Worm (Caenorhabditis elegans): Measurements from ENCODE around the gene F53C3.7.

DNA sequence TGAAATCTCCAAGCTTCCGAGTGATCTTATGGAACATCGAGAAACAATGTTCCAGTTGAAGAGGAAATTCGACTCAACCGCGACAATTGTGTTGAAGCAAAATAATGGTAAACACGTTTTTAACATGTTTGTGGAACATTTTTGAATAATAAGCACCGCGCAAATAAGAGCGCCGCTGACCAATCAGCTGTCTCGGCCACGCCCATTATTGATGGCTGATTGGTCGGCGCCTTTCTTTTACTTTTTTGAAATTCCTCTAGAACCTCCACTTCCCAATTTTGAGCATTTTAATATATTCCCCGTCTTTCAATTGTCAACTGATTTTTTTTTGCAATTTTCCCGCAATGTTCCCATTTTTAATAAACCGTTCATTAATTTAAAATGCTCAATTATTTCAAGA, 13.3 kb downstream of the F53C3.7 start:
- TF ChIP-seq him-1 (tag; optimal IDR thresholded peaks at IDR 0.05): no peak
- no peak for TF ChIP-seq dao-5 (tag; optimal IDR thresholded peaks at IDR 0.05)

Data from whole organism, L4/young adult.